Fruit fly (Drosophila melanogaster): ENCODE data around the gene CG33268.
A peak's percentile ranks its signal among the peaks of the same experiment; 100 is the strongest.

- TF ChIP-seq fd96Ca (GFP tag; IDR thresholded peaks at IDR 0.05): peak; percentile 90
- TF ChIP-seq CG4496 (GFP tag; IDR thresholded peaks at IDR 0.05): peak; percentile 87
- peak; percentile 13 for TF ChIP-seq gl (tag; optimal IDR thresholded peaks at IDR 0.05)
- TF ChIP-seq CG15710 (tag; optimal IDR thresholded peaks at IDR 0.05): peak; percentile 81
- peak; percentile 81 for TF ChIP-seq CG12605 (GFP tag; IDR thresholded peaks at IDR 0.05)
- TF ChIP-seq Ets98B (GFP tag; IDR thresholded peaks at IDR 0.05): peak; percentile 87
- TF ChIP-seq CG10348 (GFP tag; IDR thresholded peaks at IDR 0.05): peak; percentile 50; the same call in 1 of the 2 replicates
- peak; percentile 17 for TF ChIP-seq EcR (GFP tag; optimal IDR thresholded peaks at IDR 0.05)
- TF ChIP-seq CG9948 (tag; optimal IDR thresholded peaks at IDR 0.05): peak; percentile 75
Observed at dm6 chr3L:11561946-11562760, 28.9 kb downstream of the CG33268 start, which contains the start of the genes CG7394 and Mob2.

Measured in whole organism, pupa.